Fruit fly (Drosophila melanogaster) whole organism, pupa: Measurements from ENCODE around the gene Srp54.
A peak's percentile ranks its signal among the peaks of the same experiment; 100 is the strongest.

Experiments
- CG10348 ChIP-seq: fragments of 200-800 bp; sonication (Bioruptor generic); IDR thresholded peaks from 2 replicates; pipeline ENCODE4 v1.3.6; 2022; ENCODE audit warnings: missing biosample characterization, missing genetic modification characterization
- CG12605 ChIP-seq: fragments of 200-800 bp; sonication (Bioruptor generic); IDR thresholded peaks from 2 replicates; pipeline ENCODE4 v1.3.6; 2022; ENCODE audit warnings: missing biosample characterization, missing genetic modification characterization
- CG13204 ChIP-seq: fragments of 200-800 bp; sonication (Bioruptor generic); optimal IDR thresholded peaks from 2 replicates; lab custom pipeline; 2018; ENCODE audit warnings: missing biosample characterization, mild to moderate bottlenecking, missing genetic modification characterization, moderate library complexity
- CG14655 ChIP-seq: fragments of 200-800 bp; sonication (Bioruptor generic); optimal IDR thresholded peaks from 3 replicates; lab custom pipeline; 2017; ENCODE audit warnings: mild to moderate bottlenecking, missing biosample characterization, missing genetic modification reagents, missing genetic modification characterization
- CG15710 ChIP-seq: fragments of 200-800 bp; sonication (Bioruptor generic); optimal IDR thresholded peaks from 2 replicates; lab custom pipeline; 2018; ENCODE audit warnings: missing biosample characterization, mild to moderate bottlenecking, missing genetic modification characterization, moderate library complexity
- CG17806 ChIP-seq: fragments of 200-800 bp; sonication (Bioruptor generic); optimal IDR thresholded peaks from 2 replicates; lab custom pipeline; 2018; ENCODE audit warnings: missing biosample characterization, mild to moderate bottlenecking, missing genetic modification characterization, moderate library complexity
- CG32121 ChIP-seq: fragments of 200-800 bp; sonication (Bioruptor generic); IDR thresholded peaks from 2 replicates; pipeline ENCODE4 v1.3.6; 2022; ENCODE audit warnings: missing biosample characterization, missing genetic modification characterization
- CG34367 ChIP-seq: fragments of 200-800 bp; sonication (Bioruptor generic); optimal IDR thresholded peaks from 2 replicates; lab custom pipeline; 2018; ENCODE audit warnings: missing biosample characterization, mild to moderate bottlenecking, missing genetic modification characterization
- CG4496 ChIP-seq: fragments of 200-800 bp; sonication (Bioruptor generic); IDR thresholded peaks from 3 replicates; pipeline ENCODE4 v1.3.6; 2022; ENCODE audit warnings: missing biosample characterization, missing genetic modification characterization
- CG8159 ChIP-seq: fragments of 200-800 bp; sonication (Bioruptor generic); optimal IDR thresholded peaks from 3 replicates; lab custom pipeline; 2018; ENCODE audit warnings: missing biosample characterization, mild to moderate bottlenecking, missing genetic modification characterization, moderate library complexity
- CG8301 ChIP-seq: fragments of 200-800 bp; sonication (Bioruptor generic); optimal IDR thresholded peaks from 2 replicates; lab custom pipeline; 2018; ENCODE audit warnings: missing biosample characterization, mild to moderate bottlenecking, missing genetic modification characterization
- CG9948 ChIP-seq: fragments of 200-800 bp; sonication (Bioruptor generic); optimal IDR thresholded peaks from 2 replicates; lab custom pipeline; 2018; ENCODE audit warnings: missing biosample characterization, mild to moderate bottlenecking, missing genetic modification characterization, moderate library complexity
- D1 ChIP-seq: fragments of 200-800 bp; sonication (Bioruptor generic); optimal IDR thresholded peaks from 2 replicates; lab custom pipeline; 2018; ENCODE audit warnings: missing biosample characterization, mild to moderate bottlenecking, missing genetic modification characterization, moderate library complexity
- EcR ChIP-seq: fragments of 200-800 bp; sonication (Bioruptor generic); optimal IDR thresholded peaks from 3 replicates; lab custom pipeline; 2019; ENCODE audit warnings: missing biosample characterization, missing genetic modification characterization, mild to moderate bottlenecking, moderate library complexity, missing genetic modification reagents
- Ets98B ChIP-seq: fragments of 200-800 bp; sonication (Bioruptor generic); IDR thresholded peaks from 2 replicates; pipeline ENCODE4 v1.3.6; 2022; ENCODE audit warnings: missing biosample characterization, missing genetic modification characterization
- Pif1A ChIP-seq: fragments of 200-800 bp; sonication (Bioruptor generic); optimal IDR thresholded peaks from 3 replicates; lab custom pipeline; 2016; ENCODE audit warnings: missing biosample characterization, missing genetic modification characterization
- Pif1B ChIP-seq: fragments of 200-800 bp; sonication (Bioruptor generic); optimal IDR thresholded peaks from 3 replicates; lab custom pipeline; 2016; ENCODE audit warnings: missing biosample characterization, missing genetic modification characterization
- Snoo ChIP-seq: fragments of 200-800 bp; sonication (Bioruptor generic); optimal IDR thresholded peaks from 3 replicates; lab custom pipeline; 2017; ENCODE audit warnings: missing biosample characterization, mild to moderate bottlenecking, missing genetic modification characterization, inconsistent platforms
- fd96Ca ChIP-seq: fragments of 200-800 bp; sonication (Bioruptor generic); IDR thresholded peaks from 3 replicates; pipeline ENCODE4 v1.3.6; 2022; ENCODE audit warnings: missing biosample characterization, missing genetic modification characterization
- gl ChIP-seq: fragments of 200-800 bp; sonication (Bioruptor generic); optimal IDR thresholded peaks from 2 replicates; lab custom pipeline; 2018; ENCODE audit warnings: missing biosample characterization, mild to moderate bottlenecking, missing genetic modification characterization
- rn ChIP-seq: fragments of 200-800 bp; sonication (Bioruptor generic); IDR thresholded peaks from 2 replicates; pipeline ENCODE4 v1.3.6; 2022; ENCODE audit warnings: missing biosample characterization, missing genetic modification characterization

Gene Srp54

DNA sequence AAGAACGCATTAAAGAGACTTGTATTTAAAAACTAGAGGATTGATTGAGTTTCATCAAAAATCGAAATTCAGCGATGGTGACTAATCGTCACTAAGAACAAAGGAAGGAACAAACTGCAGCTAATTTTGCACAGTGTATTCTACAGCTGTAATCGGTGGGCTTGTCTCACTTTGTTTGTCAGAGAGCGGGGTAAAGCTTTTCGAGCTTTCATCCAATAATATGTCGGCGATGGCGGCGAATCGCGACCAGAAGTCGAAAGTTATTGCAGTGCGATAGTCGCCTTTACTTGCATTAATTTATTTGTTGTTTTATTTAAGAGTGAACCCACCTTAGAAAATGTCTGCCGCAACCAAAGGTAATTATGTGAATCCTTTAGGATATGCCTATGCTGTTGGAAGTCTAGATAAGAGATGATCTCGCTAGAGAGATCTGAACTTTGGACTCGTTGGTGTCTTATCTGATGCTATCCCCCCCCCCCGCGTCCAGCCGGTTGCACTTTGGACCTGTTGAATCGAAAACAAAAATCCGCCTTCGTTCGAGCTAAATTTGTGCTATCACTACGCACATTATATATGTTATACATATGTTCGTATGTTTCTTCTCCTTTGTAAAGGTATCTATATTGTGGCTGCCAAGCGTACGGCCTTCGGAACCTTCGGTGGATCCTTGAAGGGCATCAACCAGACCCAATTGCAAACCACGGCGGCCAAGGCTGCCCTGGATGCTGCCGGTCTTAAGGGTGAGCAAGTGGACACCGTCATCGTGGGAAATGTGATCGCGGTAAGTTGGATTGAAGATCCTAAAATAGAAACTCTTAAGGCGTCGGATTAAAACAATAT, 2.5 kb downstream of the Srp54 start, which contains the start of gene yip2:
yip2 (plus strand) TSS at position 243 of the 840 bp plus-strand sequence.
- peak; percentile 98 for TF ChIP-seq CG14655
- no peak for TF ChIP-seq CG10348 (GFP tag; lab: Robert Waterston, UW)
- TF ChIP-seq gl (tag; lab: Kevin White, UChicago), result peak; percentile 100
- TF ChIP-seq Pif1A (GFP tag; lab: Kevin White, UChicago), result peak; percentile 98
- TF ChIP-seq CG8159 (tag; lab: Kevin White, UChicago), result peak; percentile 93
- TF ChIP-seq CG8301 (tag; lab: Kevin White, UChicago), result peak; percentile 96
- peak; percentile 97 for TF ChIP-seq CG12605 (GFP tag; lab: Robert Waterston, UW)
- peak; percentile 100 for TF ChIP-seq CG13204 (GFP tag; lab: Kevin White, UChicago)
- peak; percentile 66; the same call in 1 of the 2 replicates for TF ChIP-seq rn (GFP tag; lab: Robert Waterston, UW)
- TF ChIP-seq CG4496 (GFP tag; lab: Robert Waterston, UW), result peak; percentile 92
- TF ChIP-seq CG34367 (tag; lab: Kevin White, UChicago), result peak; percentile 94
- peak; percentile 96 for TF ChIP-seq CG32121
- peak; percentile 91 for TF ChIP-seq Ets98B
- peak; percentile 77 for TF ChIP-seq CG9948 (tag; lab: Kevin White, UChicago)
- peak; percentile 87 for TF ChIP-seq CG15710 (tag; lab: Kevin White, UChicago)
- TF ChIP-seq Snoo (tag; lab: Kevin White, UChicago), result peak; percentile 98
- peak; percentile 81 for TF ChIP-seq EcR (GFP tag; lab: Kevin White, UChicago)
- peak; percentile 99 for TF ChIP-seq Pif1B (GFP tag; lab: Kevin White, UChicago)
- TF ChIP-seq CG17806 (tag; lab: Kevin White, UChicago), result peak; percentile 89
- TF ChIP-seq fd96Ca (GFP tag; lab: Robert Waterston, UW), result peak; percentile 92
- TF ChIP-seq D1 (tag; lab: Kevin White, UChicago), result peak; percentile 54

DNA sequence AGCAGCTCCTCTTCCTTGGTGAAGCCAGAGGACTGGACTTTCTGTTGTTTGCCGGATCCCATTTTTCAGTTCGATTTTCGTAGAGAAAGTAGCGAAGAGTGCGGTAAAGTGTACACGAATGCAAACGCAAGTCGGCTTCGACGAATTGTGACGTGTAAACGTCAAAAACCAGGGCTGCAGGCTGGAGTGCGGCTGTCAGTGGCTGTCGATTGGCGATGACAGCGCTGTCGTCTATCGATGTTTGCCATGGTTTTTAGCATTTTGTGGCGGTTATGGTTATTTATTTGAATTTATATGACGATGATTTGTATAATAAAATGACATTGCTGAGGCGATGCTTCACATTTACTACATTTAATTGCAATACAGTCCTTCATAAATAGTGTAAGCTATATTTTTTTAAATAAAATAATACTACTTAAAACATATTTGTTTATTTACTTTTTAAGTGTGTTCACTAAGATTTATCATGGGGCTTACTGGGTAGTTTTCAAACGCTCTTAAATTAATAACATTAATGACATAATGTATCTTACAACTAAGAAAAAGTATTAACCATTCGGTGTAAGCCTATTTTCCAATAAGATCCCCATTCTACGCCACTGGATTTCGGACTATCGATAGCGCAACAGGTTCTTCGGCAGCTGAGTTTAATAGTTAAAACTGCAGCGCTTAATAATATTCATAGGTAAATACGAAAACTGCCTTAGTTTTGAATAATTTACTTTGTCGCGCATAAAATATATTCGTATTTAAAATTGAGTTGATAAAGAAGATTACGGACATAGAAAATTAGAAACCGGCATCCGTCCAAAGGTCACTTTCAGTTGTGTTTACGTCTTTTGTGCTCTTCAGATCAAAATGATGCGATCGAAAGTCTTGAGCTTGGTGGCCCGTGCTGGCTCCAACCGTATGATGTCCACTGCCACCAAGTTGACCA, 5.6 kb downstream of the Srp54 start, which contains the start of the genes CG5885 and CG4598:
CG5885 (minus strand) TSS at position 311 of the 940 bp plus-strand sequence.
CG4598 (plus strand) TSS at position 599 of the 940 bp plus-strand sequence.
- TF ChIP-seq CG10348 (GFP tag; lab: Robert Waterston, UW) (no peak), CG32121 (peak; percentile 76), CG12605 (GFP tag; lab: Robert Waterston, UW) (peak; percentile 80), CG4496 (GFP tag; lab: Robert Waterston, UW) (peak; percentile 39), EcR (GFP tag; lab: Kevin White, UChicago) (peak; percentile 10), gl (tag; lab: Kevin White, UChicago) (peak; percentile 81), CG8301 (tag; lab: Kevin White, UChicago) (peak; percentile 63), Pif1A (GFP tag; lab: Kevin White, UChicago) (peak; percentile 82), rn (GFP tag; lab: Robert Waterston, UW) (no peak), CG8159 (tag; lab: Kevin White, UChicago) (peak; percentile 63), D1 (tag; lab: Kevin White, UChicago) (no peak), CG17806 (tag; lab: Kevin White, UChicago) (peak; percentile 42), Pif1B (GFP tag; lab: Kevin White, UChicago) (peak; percentile 69), Ets98B (peak; percentile 78), CG9948 (tag; lab: Kevin White, UChicago) (peak; percentile 58), CG15710 (tag; lab: Kevin White, UChicago) (peak; percentile 55), CG13204 (GFP tag; lab: Kevin White, UChicago) (peak; percentile 42), Snoo (tag; lab: Kevin White, UChicago) (peak; percentile 44), CG34367 (tag; lab: Kevin White, UChicago) (peak; percentile 2), CG14655 (peak; percentile 78), fd96Ca (GFP tag; lab: Robert Waterston, UW) (peak; percentile 43; the same call in 1 of the 3 replicates)

- no peak for TF ChIP-seq D1 (tag; lab: Kevin White, UChicago)
- no peak for TF ChIP-seq CG8301 (tag; lab: Kevin White, UChicago)
- no peak for TF ChIP-seq CG34367 (tag; lab: Kevin White, UChicago)
- no peak for TF ChIP-seq CG17806 (tag; lab: Kevin White, UChicago)
- TF ChIP-seq Snoo (tag; lab: Kevin White, UChicago), result no peak
- no peak for TF ChIP-seq CG15710 (tag; lab: Kevin White, UChicago)
- no peak for TF ChIP-seq CG8159 (tag; lab: Kevin White, UChicago)
- TF ChIP-seq Pif1B (GFP tag; lab: Kevin White, UChicago), result no peak
- no peak for TF ChIP-seq CG9948 (tag; lab: Kevin White, UChicago)
- no peak for TF ChIP-seq EcR (GFP tag; lab: Kevin White, UChicago)
- no peak for TF ChIP-seq fd96Ca (GFP tag; lab: Robert Waterston, UW)
- no peak for TF ChIP-seq CG14655
These were observed 6.5 kb downstream of the Srp54 start for dm6 chr2L:9919218-9919617.

DNA sequence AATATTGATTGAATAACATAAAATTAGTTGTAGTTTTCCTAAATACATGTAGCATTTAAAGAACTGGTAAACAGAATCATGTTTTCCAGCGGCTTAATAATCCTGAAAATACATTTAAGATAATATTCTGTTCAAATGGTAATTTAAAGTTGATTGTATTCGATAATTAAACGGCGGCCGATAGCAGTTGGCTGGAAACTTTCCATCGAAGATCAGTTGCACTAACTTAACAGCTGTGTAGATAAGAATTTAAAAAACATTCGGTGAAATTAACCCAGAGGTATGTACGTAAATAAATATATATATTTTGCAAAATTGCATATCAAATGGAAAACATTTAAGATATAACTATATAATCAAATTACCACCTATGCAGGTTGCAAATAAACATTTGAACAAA, 7.2 kb downstream of the Srp54 start, which contains the start of gene CG4594:
CG4594 (plus strand) TSS at position 212 of the 400 bp plus-strand sequence.
- no peak for TF ChIP-seq CG8159 (tag; lab: Kevin White, UChicago)
- TF ChIP-seq, all 21 proteins: peak for 0
